Worm (Caenorhabditis elegans) whole organism, L1 larva: ENCODE results near the gene F29B9.8.

Experiments
- C34B4.2 ChIP-seq: sonication (generic microtip); optimal IDR thresholded peaks from 2 replicates; lab custom pipeline; 2017; ENCODE audit warnings: mild to moderate bottlenecking, missing genetic modification characterization, missing compliant biosample characterization
- aha-1 ChIP-seq: fragments of 150-350 bp; optimal IDR thresholded peaks from 2 replicates; lab custom pipeline; 2014; ENCODE audit warnings: missing biosample characterization, missing genetic modification characterization
- ama-1 ChIP-seq: fragments of 150-350 bp; optimal IDR thresholded peaks from 2 replicates; lab custom pipeline; 2014
- ceh-82 ChIP-seq, 3 experiments: fragments of 150-350 bp in 1 of 3; sonication (generic microtip) in 2 of 3; optimal IDR thresholded peaks; 2 replicates each; lab custom pipeline; 2014 to 2017; ENCODE audit warnings: missing biosample characterization in 3 of 3, missing genetic modification characterization in 3 of 3
- ceh-90 ChIP-seq: sonication (generic microtip); optimal IDR thresholded peaks from 2 replicates; lab custom pipeline; 2016; ENCODE audit warnings: missing genetic modification characterization, missing compliant biosample characterization
- ces-1 ChIP-seq: fragments of 150-350 bp; optimal IDR thresholded peaks from 2 replicates; lab custom pipeline; 2014; ENCODE audit warnings: missing biosample characterization, missing genetic modification reagents, missing genetic modification characterization
- dsc-1 ChIP-seq: sonication (generic microtip); optimal IDR thresholded peaks from 2 replicates; lab custom pipeline; 2016; ENCODE audit warnings: mild to moderate bottlenecking, missing genetic modification characterization, missing compliant biosample characterization
- efl-1 ChIP-seq, 4 experiments: fragments of 150-350 bp; optimal IDR thresholded peaks in 3 of 4; peaks in 1 of 4; 1 replicate in 1 of 4; 2 replicates in 3 of 4; lab custom pipeline; 2014; ENCODE audit warnings: missing biosample characterization in 2 of 4, missing genetic modification characterization in 2 of 4, missing genetic modification reagents in 2 of 4
- egl-13 ChIP-seq: sonication (generic microtip); optimal IDR thresholded peaks from 2 replicates; lab custom pipeline; 2016; ENCODE audit warnings: missing genotype, missing genetic modification reagents, missing genetic modification characterization, missing compliant biosample characterization
- fkh-10 ChIP-seq: sonication (generic microtip); optimal IDR thresholded peaks from 2 replicates; lab custom pipeline; 2017; ENCODE audit warnings: missing biosample characterization, missing genetic modification reagents, missing genetic modification characterization
- fkh-4 ChIP-seq: sonication (generic microtip); optimal IDR thresholded peaks from 2 replicates; lab custom pipeline; 2016; ENCODE audit warnings: missing compliant biosample characterization, missing genetic modification characterization, borderline replicate concordance
- fkh-8 ChIP-seq: sonication (generic microtip); optimal IDR thresholded peaks from 2 replicates; lab custom pipeline; 2016; ENCODE audit warnings: mild to moderate bottlenecking, missing genetic modification characterization, missing compliant biosample characterization
- fos-1 ChIP-seq: fragments of 150-350 bp; optimal IDR thresholded peaks from 2 replicates; lab custom pipeline; 2014; ENCODE audit warnings: missing biosample characterization, missing genetic modification characterization
- grh-1 ChIP-seq: fragments of 200-800 bp; sonication (Bioruptor generic); IDR thresholded peaks from 2 replicates; pipeline ENCODE4 v1.3.6; 2022; ENCODE audit warnings: missing genetic modification reagents, missing genetic modification characterization, missing compliant biosample characterization
- hlh-17 ChIP-seq: fragments of 200-800 bp; sonication (Bioruptor generic); optimal IDR thresholded peaks from 2 replicates; lab custom pipeline; 2018; ENCODE audit warnings: missing genetic modification characterization, mild to moderate bottlenecking, missing compliant biosample characterization, moderate library complexity, borderline replicate concordance
- hlh-4 ChIP-seq: sonication (generic microtip); optimal IDR thresholded peaks from 2 replicates; lab custom pipeline; 2016; ENCODE audit warnings: mild to moderate bottlenecking, missing genetic modification characterization, missing compliant biosample characterization
- hpl-2 ChIP-seq: fragments of 150-350 bp; optimal IDR thresholded peaks from 2 replicates; lab custom pipeline; 2014; ENCODE audit warnings: missing biosample characterization, missing genetic modification reagents, missing genetic modification characterization
- irx-1 ChIP-seq: sonication (generic microtip); optimal IDR thresholded peaks from 2 replicates; lab custom pipeline; 2016; ENCODE audit warnings: missing genetic modification characterization, missing compliant biosample characterization
- jun-1 ChIP-seq: fragments of 150-350 bp; optimal IDR thresholded peaks from 2 replicates; lab custom pipeline; 2014; ENCODE audit warnings: missing biosample characterization, missing genetic modification reagents, missing genetic modification characterization
- lir-3 ChIP-seq: sonication (generic microtip); optimal IDR thresholded peaks from 2 replicates; lab custom pipeline; 2016; ENCODE audit warnings: mild to moderate bottlenecking, missing genetic modification characterization, moderate library complexity, missing compliant biosample characterization; ENCODE audit not compliant: poor library complexity
- nhr-11 ChIP-seq: fragments of 150-350 bp; optimal IDR thresholded peaks from 2 replicates; lab custom pipeline; 2014; ENCODE audit warnings: missing biosample characterization, missing genetic modification characterization
- nhr-19 ChIP-seq: fragments of 200-800 bp; sonication (Bioruptor generic); conservative IDR thresholded peaks from 2 replicates; pipeline ENCODE4 v1.3.6; 2022; ENCODE audit warnings: missing genetic modification characterization, missing compliant biosample characterization
- nhr-237 ChIP-seq: fragments of 150-350 bp; optimal IDR thresholded peaks from 2 replicates; lab custom pipeline; 2014; ENCODE audit warnings: missing biosample characterization, missing genetic modification characterization
- nhr-28 ChIP-seq: fragments of 150-350 bp; optimal IDR thresholded peaks from 2 replicates; lab custom pipeline; 2014; ENCODE audit warnings: missing biosample characterization, missing genetic modification characterization
- nhr-47 ChIP-seq: sonication (generic microtip); optimal IDR thresholded peaks from 2 replicates; lab custom pipeline; 2016; ENCODE audit warnings: mild to moderate bottlenecking, missing genetic modification characterization, moderate library complexity, missing compliant biosample characterization
- nhr-71 ChIP-seq: sonication (generic microtip); optimal IDR thresholded peaks from 2 replicates; lab custom pipeline; 2016; ENCODE audit warnings: mild to moderate bottlenecking, missing genetic modification characterization, moderate library complexity, missing compliant biosample characterization
- nhr-84 ChIP-seq: sonication (generic microtip); optimal IDR thresholded peaks from 2 replicates; lab custom pipeline; 2017; ENCODE audit warnings: missing biosample characterization, missing genetic modification characterization
- pag-3 ChIP-seq: sonication (generic microtip); optimal IDR thresholded peaks from 2 replicates; lab custom pipeline; 2017; ENCODE audit warnings: missing genetic modification characterization, mild to moderate bottlenecking, missing compliant biosample characterization, antibody characterized with exemption, borderline replicate concordance; ENCODE audit not compliant: insufficient read depth
- pax-3 ChIP-seq: fragments of 200-800 bp; sonication (Bioruptor generic); optimal IDR thresholded peaks from 2 replicates; lab custom pipeline; 2018; ENCODE audit warnings: mild to moderate bottlenecking, missing genetic modification characterization, moderate library complexity, missing compliant biosample characterization
- pqm-1 ChIP-seq: sonication (generic microtip); optimal IDR thresholded peaks from 3 replicates; lab custom pipeline; 2017; ENCODE audit warnings: missing biosample characterization, missing genetic modification characterization
- rnt-1 ChIP-seq: sonication (generic microtip); optimal IDR thresholded peaks from 2 replicates; lab custom pipeline; 2016; ENCODE audit warnings: mild to moderate bottlenecking, missing genetic modification characterization, moderate library complexity, missing compliant biosample characterization
- skn-1 ChIP-seq: fragments of 150-350 bp; optimal IDR thresholded peaks from 2 replicates; lab custom pipeline; 2014; ENCODE audit warnings: missing biosample characterization, missing genetic modification characterization
- snpc-4 ChIP-seq: fragments of 150-350 bp; optimal IDR thresholded peaks from 2 replicates; lab custom pipeline; 2014; ENCODE audit warnings: missing biosample characterization, missing genetic modification characterization
- sox-4 ChIP-seq: sonication (generic microtip); optimal IDR thresholded peaks from 2 replicates; lab custom pipeline; 2016; ENCODE audit warnings: missing genetic modification characterization, missing compliant biosample characterization
- sptf-1 ChIP-seq: fragments of 150-350 bp; optimal IDR thresholded peaks from 2 replicates; lab custom pipeline; 2014; ENCODE audit warnings: missing biosample characterization, missing genetic modification characterization
- unc-62 ChIP-seq: fragments of 150-350 bp; optimal IDR thresholded peaks from 2 replicates; lab custom pipeline; 2014; ENCODE audit warnings: missing biosample characterization, missing genetic modification reagents, missing genetic modification characterization
- unc-98 ChIP-seq: fragments of 200-800 bp; sonication (Bioruptor generic); IDR thresholded peaks from 2 replicates; pipeline ENCODE4 v1.3.6; 2022; ENCODE audit warnings: missing genetic modification characterization, missing compliant biosample characterization
- zag-1 ChIP-seq: fragments of 150-350 bp; optimal IDR thresholded peaks from 2 replicates; lab custom pipeline; 2014; ENCODE audit warnings: missing biosample characterization, missing genetic modification characterization
- ztf-4 ChIP-seq: fragments of 150-350 bp; optimal IDR thresholded peaks from 2 replicates; lab custom pipeline; 2014; ENCODE audit warnings: missing biosample characterization, missing genetic modification characterization

Gene F29B9.8

DNA sequence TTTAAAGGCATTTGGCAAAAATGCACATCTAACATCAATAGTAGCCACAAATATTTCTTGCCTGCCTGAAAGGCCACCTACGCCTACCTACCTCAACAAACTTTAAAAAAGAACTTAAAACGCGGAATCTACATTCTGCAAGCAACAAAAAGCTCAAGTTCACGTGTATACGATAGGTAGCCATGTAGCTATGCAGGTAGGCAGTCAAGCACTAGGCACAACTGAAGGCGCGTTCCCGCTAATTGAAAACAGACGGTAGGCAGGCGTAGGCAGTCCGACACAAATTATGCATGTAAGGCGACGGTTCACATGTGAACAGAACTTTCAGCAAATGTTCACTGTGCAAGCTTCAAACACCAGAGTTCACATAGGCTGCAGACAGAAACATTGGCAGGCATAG lies 34.9 kb upstream of the F29B9.8 start:
- TF ChIP-seq C34B4.2 (tag; lab: Kevin White, UChicago), result no peak
- no peak for TF ChIP-seq ama-1 (lab: Kevin White, UChicago)
- TF ChIP-seq zag-1 (tag; lab: Kevin White, UChicago), result no peak

- TF ChIP-seq sox-4, result peak; percentile 32
- no peak for TF ChIP-seq nhr-237
- TF ChIP-seq fos-1 (tag; lab: Kevin White, UChicago), result no peak
- TF ChIP-seq pax-3 (tag; lab: Kevin White, UChicago), result peak; percentile 64
- TF ChIP-seq dsc-1, result peak; percentile 96
- peak; percentile 59 for TF ChIP-seq nhr-71 (tag; lab: Kevin White, UChicago)
- TF ChIP-seq pag-3 (tag; lab: Kevin White, UChicago), result no peak
- TF ChIP-seq unc-62 (GFP tag; lab: Kevin White, UChicago), result no peak
- peak; percentile 11 for TF ChIP-seq fkh-10 (GFP tag; lab: Kevin White, UChicago)
- peak; percentile 17 for TF ChIP-seq jun-1 (tag; lab: Kevin White, UChicago)
- TF ChIP-seq hlh-4, result no peak
- TF ChIP-seq sptf-1, result no peak
- no peak for TF ChIP-seq lir-3 (tag; lab: Kevin White, UChicago)
- TF ChIP-seq aha-1, result no peak
- no peak for TF ChIP-seq snpc-4 (tag; lab: Kevin White, UChicago)
- TF ChIP-seq fkh-8 (tag; lab: Kevin White, UChicago), result peak; percentile 86
- peak; percentile 66 for TF ChIP-seq egl-13 (tag; lab: Kevin White, UChicago)
- TF ChIP-seq nhr-47 (tag; lab: Kevin White, UChicago), result peak; percentile 72
These were observed 34.0 kb upstream of the F29B9.8 start for ce11 chrIV:4613516-4613915.

DNA sequence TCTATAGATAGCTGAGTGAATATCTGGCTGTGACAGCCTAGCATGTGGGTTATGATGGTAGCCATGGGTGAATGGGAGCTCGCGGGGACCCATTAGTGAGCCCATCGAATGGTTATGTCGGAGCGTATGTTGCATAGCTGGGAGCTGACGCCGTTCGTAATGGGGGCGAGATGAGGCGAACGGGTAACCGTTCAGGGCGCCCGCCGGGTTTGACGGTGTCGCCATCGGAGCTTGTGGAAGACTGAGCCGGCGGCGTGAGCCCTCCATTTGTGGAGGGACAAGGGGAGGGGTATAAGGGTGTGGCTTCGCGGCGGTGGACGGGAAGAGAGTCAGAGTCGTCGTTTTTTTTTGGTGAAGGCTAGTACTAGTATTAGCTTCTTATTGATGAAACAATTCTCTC lies 23.6 kb upstream of the F29B9.8 start:
- TF ChIP-seq efl-1 (optimal IDR thresholded peaks at IDR 0.05; lab: Kevin White, UChicago), result no peak
- peak in 1 of 2 experiments; percentile 41 for TF ChIP-seq efl-1 (GFP tag; optimal IDR thresholded peaks at IDR 0.05 in 1 of 2; lab: Kevin White, UChicago)
- TF ChIP-seq unc-98, result no peak

DNA sequence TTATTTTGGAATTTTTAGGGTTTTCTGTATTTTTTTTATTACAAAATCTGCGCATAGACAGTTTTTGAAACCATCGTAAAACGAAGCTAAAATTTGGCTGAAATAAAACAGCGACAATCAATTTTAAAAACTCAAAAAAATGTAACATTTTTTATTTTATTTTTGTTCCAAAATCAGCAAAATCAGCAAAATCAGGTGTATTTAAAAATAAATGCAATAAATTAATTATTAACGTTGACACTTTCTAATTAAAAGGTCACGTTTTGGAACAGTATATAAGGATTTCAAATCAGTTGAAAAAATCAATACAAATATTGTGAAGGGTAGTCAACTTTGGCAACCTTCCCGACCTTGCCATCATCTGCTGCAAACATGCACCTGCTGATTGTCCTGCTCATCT lies 14.1 kb upstream of the F29B9.8 start, which contains the start of gene R105.1:
TSS of gene R105.1 (plus strand) at position 301 of the 400 bp plus-strand sequence.
- TF ChIP-seq ceh-90 (no peak), pqm-1 (tag; lab: Kevin White, UChicago) (no peak), ceh-82 (tag; optimal IDR thresholded peaks at IDR 0.05; lab: Kevin White, UChicago) (no peak), skn-1 (no peak), fkh-4 (no peak), hpl-2 (no peak)
- TF ChIP-seq, all 84 proteins: peak for 0

DNA sequence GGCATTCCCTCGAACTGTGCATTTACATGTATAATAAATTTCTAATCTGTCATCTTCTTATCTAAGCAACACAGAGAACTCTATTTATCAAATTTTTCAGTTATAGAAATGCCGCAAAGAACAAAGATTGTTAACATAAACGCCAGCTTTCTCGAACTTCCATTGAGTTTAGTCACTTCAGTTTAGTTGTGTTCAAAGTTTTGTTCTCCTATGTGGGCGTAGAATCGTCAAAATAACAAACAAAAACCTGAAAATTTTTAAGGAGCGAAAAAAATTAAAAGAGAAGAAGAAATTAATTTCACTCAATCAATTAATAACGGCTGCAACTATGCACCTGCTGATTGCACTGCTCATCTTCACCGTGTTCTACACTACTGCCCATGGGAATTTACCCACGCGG lies 11.5 kb upstream of the F29B9.8 start, which contains the start of gene R105.5:
TSS of gene R105.5 (plus strand) at position 301 of the 400 bp plus-strand sequence.
- no peak for TF ChIP-seq hlh-17 (GFP tag; lab: Kevin White, UChicago)
- TF ChIP-seq nhr-84, result no peak
- no peak for TF ChIP-seq snpc-4 (tag; lab: Kevin White, UChicago)
- TF ChIP-seq rnt-1, result no peak
- TF ChIP-seq ztf-4, result no peak
- no peak for TF ChIP-seq nhr-19 (GFP tag; lab: Robert Waterston, UW)
- TF ChIP-seq jun-1 (tag; lab: Kevin White, UChicago), result no peak
- no peak for TF ChIP-seq irx-1 (tag; lab: Kevin White, UChicago)
- no peak for TF ChIP-seq nhr-11 (tag; lab: Kevin White, UChicago)
- no peak for TF ChIP-seq lir-3 (tag; lab: Kevin White, UChicago)
- TF ChIP-seq hpl-2, result no peak
- no peak for TF ChIP-seq efl-1 (optimal IDR thresholded peaks at IDR 0.05; lab: Kevin White, UChicago)
- TF ChIP-seq efl-1 (GFP tag; optimal IDR thresholded peaks at IDR 0.05 in 1 of 2; lab: Kevin White, UChicago), result no peak
- no peak for TF ChIP-seq grh-1
- no peak for TF ChIP-seq ces-1 (GFP tag; lab: Kevin White, UChicago)
- TF ChIP-seq hlh-4, result no peak
- TF ChIP-seq ama-1 (lab: Kevin White, UChicago), result no peak
- no peak for TF ChIP-seq nhr-28 (tag; lab: Kevin White, UChicago)
- TF ChIP-seq dsc-1, result no peak
- TF ChIP-seq, all 84 proteins: peak for 0
